Fruit fly (Drosophila melanogaster) whole organism: ENCODE data around the gene Arr2.

Source experiments
- CG8478 ChIP-seq: fragments of >200 bp; optimal IDR thresholded peaks from 2 replicates; lab custom pipeline; 2018; ENCODE audit warnings: inconsistent platforms
- Dll ChIP-seq: fragments of >200 bp; optimal IDR thresholded peaks from 2 replicates; lab custom pipeline; 2017
- pan ChIP-seq: fragments of >200 bp; optimal IDR thresholded peaks from 2 replicates; lab custom pipeline; 2017
- psq ChIP-seq: fragments of >200 bp; optimal IDR thresholded peaks from 2 replicates; lab custom pipeline; 2017
- usp ChIP-seq: fragments of >200 bp; optimal IDR thresholded peaks from 2 replicates; lab custom pipeline; 2017; ENCODE audit warnings: missing biosample characterization, missing genetic modification characterization, mixed read lengths

DNA sequence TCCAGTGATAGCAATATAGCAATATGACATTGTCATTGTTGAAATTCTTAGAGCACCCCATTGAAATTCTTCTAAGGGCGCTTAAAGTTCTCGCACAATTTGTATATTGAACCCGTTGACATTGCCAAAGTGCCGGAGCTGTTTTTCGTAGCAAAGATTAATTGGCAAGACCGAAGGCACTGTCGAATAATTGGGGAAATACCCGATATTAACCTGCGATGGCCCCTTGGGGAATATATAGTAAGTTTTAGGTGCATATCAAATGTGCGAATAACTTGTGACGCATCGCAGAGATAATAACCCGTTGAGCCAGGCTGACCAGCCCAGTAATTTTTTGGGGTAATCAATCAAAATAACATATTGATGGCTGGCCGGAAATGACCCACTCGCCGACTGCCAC is 37.9 kb upstream of the Arr2 start:
- TF ChIP-seq pan (lab: Kevin White, UChicago) (no peak), usp (GFP tag; lab: Kevin White, UChicago) (no peak), CG8478 (lab: Kevin White, UChicago) (no peak), psq (lab: Kevin White, UChicago) (no peak), Dll (lab: Kevin White, UChicago) (no peak)
